Worm (Caenorhabditis elegans): Measurements from ENCODE around the gene rpl-39.

rpl-39 gene

DNA sequence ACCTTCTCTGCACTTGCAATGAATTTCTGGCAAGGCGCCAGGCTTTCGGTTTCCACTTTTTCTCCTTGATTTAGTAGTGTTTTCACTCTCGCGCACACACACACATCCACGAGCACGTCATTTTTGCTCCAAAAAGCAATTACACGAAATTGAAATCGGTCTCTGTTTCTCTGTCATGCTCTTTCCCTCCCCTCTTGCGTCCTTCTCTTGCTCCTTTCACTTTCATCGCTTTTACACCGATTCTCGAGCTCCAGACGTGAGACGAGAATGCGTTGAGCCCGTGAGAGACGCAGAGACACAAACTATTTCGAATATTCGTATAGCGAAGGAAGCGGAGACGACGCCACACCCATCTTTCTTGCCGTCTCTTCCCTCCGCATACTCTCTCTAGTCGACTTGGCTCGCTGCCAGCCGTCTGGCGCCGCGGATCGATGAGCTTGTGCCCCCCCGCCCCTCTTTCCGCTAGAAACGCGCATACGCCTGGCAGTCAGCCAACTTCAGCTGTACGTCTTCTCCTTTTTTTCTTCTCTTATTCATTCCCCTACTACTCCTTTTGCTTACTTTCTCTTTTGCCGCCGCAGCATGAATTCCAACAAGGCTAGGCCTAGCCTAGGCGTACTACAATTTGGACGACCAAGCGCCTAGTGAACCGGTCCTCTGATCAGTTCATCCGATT lies 47.7 kb downstream of the rpl-39 start (continued):
- TF ChIP-seq snpc-4 (GFP tag; optimal IDR thresholded peaks at IDR 0.05): no peak
- TF ChIP-seq snpc-4 (tag; optimal IDR thresholded peaks at IDR 0.05): peak in 2 of 4 experiments; percentile 22 to 54
- TF ChIP-seq unc-62 (GFP tag; optimal IDR thresholded peaks at IDR 0.05): no peak
- TF ChIP-seq mes-4 (tag; optimal IDR thresholded peaks at IDR 0.05): no peak
- no peak for TF ChIP-seq F33H1.4 (GFP tag; IDR thresholded peaks at IDR 0.05)
- no peak for TF ChIP-seq ceh-58 (GFP tag; IDR thresholded peaks at IDR 0.05)
- TF ChIP-seq hmg-20 (GFP tag; IDR thresholded peaks at IDR 0.05): no peak
- TF ChIP-seq nfya-1 (tag; optimal IDR thresholded peaks at IDR 0.05; ENCODE audit: borderline replicate concordance, insufficient read depth): no peak
- no peak for TF ChIP-seq nhr-27 (tag; optimal IDR thresholded peaks at IDR 0.05)
- no peak for TF ChIP-seq zim-3 (tag; optimal IDR thresholded peaks at IDR 0.05)
- no peak for TF ChIP-seq sdz-38 (tag; optimal IDR thresholded peaks at IDR 0.05)
- no peak for TF ChIP-seq Y56A3A.18 (GFP tag; IDR thresholded peaks at IDR 0.05)
- TF ChIP-seq let-526 (GFP tag; IDR thresholded peaks at IDR 0.05): no peak
- TF ChIP-seq let-607 (tag; optimal IDR thresholded peaks at IDR 0.05): peak; percentile 2 to 23
- TF ChIP-seq madf-3 (GFP tag; IDR thresholded peaks at IDR 0.05): no peak
- TF ChIP-seq ztf-26 (tag; optimal IDR thresholded peaks at IDR 0.05): no peak
- no peak for TF ChIP-seq unc-130 (GFP tag; optimal IDR thresholded peaks at IDR 0.05)
- peak; percentile 43; the same call in 1 of the 2 replicates for TF ChIP-seq dox-1 (GFP tag; IDR thresholded peaks at IDR 0.05)
- no peak for TF ChIP-seq snpc-1.1 (tag; optimal IDR thresholded peaks at IDR 0.05; ENCODE audit: insufficient read depth)
- no peak for TF ChIP-seq egl-44 (GFP tag; IDR thresholded peaks at IDR 0.05)
- no peak for TF ChIP-seq madf-8 (GFP tag; conservative IDR thresholded peaks at IDR 0.05)
- TF ChIP-seq ceh-40 (GFP tag; IDR thresholded peaks at IDR 0.05): no peak
- TF ChIP-seq die-1 (tag; optimal IDR thresholded peaks at IDR 0.05): peak; percentile 24
- peak; percentile 99 for TF ChIP-seq zfh-2 (GFP tag; conservative IDR thresholded peaks at IDR 0.05)
- TF ChIP-seq ceh-27 (GFP tag; optimal IDR thresholded peaks at IDR 0.05): peak; percentile 48
- no peak for TF ChIP-seq ama-1 (optimal IDR thresholded peaks at IDR 0.05)
- no peak for TF ChIP-seq ama-1 (GFP tag; optimal IDR thresholded peaks at IDR 0.05)
- no peak for TF ChIP-seq sea-2 (GFP tag; IDR thresholded peaks at IDR 0.05)
- no peak for TF ChIP-seq ceh-91 (GFP tag; IDR thresholded peaks at IDR 0.05)
- no peak for TF ChIP-seq B0261.1 (tag; optimal IDR thresholded peaks at IDR 0.05)
- no peak for TF ChIP-seq Y67H2A.10 (GFP tag; conservative IDR thresholded peaks at IDR 0.05)

DNA sequence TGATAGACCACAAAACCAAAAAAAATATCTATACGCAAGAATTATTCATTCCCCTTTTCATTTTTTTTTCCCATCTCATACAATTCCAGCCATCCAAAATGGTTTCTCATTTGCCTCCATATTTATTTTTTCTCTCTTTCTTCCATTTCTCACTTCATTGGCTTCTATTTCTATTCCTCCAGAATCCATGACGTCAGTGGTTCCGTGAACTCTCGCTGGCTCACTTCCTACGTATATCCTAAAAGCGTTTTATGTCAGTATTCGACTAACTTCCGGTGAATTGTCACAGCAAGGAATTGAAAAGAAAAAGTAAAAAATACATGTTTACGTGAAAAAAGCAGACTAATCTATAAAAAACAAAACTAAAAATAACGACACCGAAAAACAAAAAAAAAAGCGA lies 49.0 kb downstream of the rpl-39 start:
- TF ChIP-seq F10E7.11 (tag; optimal IDR thresholded peaks at IDR 0.05) (no peak), ets-4 (GFP tag; optimal IDR thresholded peaks at IDR 0.05) (no peak), ekl-4 (GFP tag; IDR thresholded peaks at IDR 0.05) (no peak), lsl-1 (GFP tag; optimal IDR thresholded peaks at IDR 0.05) (no peak), egl-18 (GFP tag; IDR thresholded peaks at IDR 0.05) (no peak), nhr-80 (tag; optimal IDR thresholded peaks at IDR 0.05) (no peak), snpc-1.3 (tag; optimal IDR thresholded peaks at IDR 0.05; ENCODE audit: insufficient read depth) (no peak), C17E4.6 (GFP tag; IDR thresholded peaks at IDR 0.05) (no peak), ztf-25 (GFP tag; IDR thresholded peaks at IDR 0.05) (no peak), mes-4 (tag; optimal IDR thresholded peaks at IDR 0.05) (no peak), fkh-3 (tag; optimal IDR thresholded peaks at IDR 0.05) (no peak)
